Worm (Caenorhabditis elegans): Measurements from ENCODE around the gene Y17G7B.23.

Y17G7B.23 gene

DNA sequence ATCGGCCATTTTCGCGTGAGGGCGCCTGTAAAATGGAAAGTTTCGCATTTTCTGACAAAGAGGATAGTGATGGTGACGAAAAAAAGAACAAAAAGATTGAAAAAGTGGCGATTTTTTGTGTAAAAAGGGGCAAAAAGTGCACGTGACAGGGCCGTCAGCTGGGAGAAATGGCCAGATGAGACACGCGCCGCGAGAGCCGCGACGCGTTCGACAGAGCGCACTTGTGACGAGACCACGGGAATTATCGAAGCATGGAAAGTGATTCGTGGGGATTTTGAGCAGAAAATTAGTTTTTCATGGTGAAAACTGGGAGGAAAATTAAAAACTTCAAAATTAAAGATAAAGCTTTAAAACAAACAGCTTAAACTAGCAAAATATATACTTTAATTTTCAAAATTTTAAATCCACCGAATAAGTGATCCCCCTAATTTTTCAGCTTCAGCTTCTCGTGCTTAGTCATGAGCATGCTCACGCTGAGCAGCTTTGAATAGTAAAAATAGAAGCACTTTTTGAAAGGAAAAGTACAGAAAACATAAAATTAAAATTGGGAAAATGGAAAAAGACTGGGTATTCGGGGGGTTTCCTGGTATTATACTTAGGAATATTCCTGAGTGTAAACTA is 31.4 kb upstream of the Y17G7B.23 start, which contains the start of gene W03C9.5 (continued):
- TF ChIP-seq F44E2.7 (GFP tag; IDR thresholded peaks at IDR 0.05) (no peak), cey-2 (tag; optimal IDR thresholded peaks at IDR 0.05; ENCODE audit: borderline replicate concordance, insufficient read depth) (peak; percentile 13), F37D6.2 (tag; optimal IDR thresholded peaks at IDR 0.05) (peak; percentile 83)

DNA sequence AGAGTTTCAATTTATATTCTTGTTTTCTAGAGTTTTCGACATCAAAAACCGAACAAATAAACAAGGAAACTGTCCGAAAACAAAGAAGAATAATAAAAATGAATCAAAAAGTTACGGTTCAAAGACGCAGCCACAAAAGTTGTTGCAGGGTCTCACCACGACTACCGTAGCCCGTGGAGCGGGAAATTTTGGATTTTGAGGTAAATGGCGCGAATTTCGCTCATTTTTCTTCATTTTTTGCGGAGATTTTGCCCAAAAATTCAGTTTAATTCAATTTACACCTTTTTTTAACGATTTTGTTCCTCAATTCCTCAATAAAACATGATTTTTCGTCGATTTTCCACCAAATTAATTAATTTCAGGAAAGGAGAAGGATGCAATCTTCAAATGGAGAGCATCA is 30.7 kb upstream of the Y17G7B.23 start, which contains the start of gene mex-1:
mex-1 (plus strand) TSS at position 363 of the 400 bp plus-strand sequence.
- TF ChIP-seq unc-130 (GFP tag; optimal IDR thresholded peaks at IDR 0.05) (peak; percentile 84), spr-3 (GFP tag; optimal IDR thresholded peaks at IDR 0.05) (no peak), arid-1 (GFP tag; conservative IDR thresholded peaks at IDR 0.05) (no peak), php-3 (GFP tag; IDR thresholded peaks at IDR 0.05) (no peak), rbr-2 (tag; optimal IDR thresholded peaks at IDR 0.05) (no peak), snpc-1.2 (GFP tag; IDR thresholded peaks at IDR 0.05) (peak; percentile 60), duxl-1 (tag; optimal IDR thresholded peaks at IDR 0.05; ENCODE audit: poor library complexity) (no peak), lin-38 (GFP tag; IDR thresholded peaks at IDR 0.05) (peak; percentile 88), nhr-28 (tag; optimal IDR thresholded peaks at IDR 0.05) (no peak), nhr-6 (tag; optimal IDR thresholded peaks at IDR 0.05) (no peak), attf-4 (tag; optimal IDR thresholded peaks at IDR 0.05) (no peak), gei-8 (GFP tag; optimal IDR thresholded peaks at IDR 0.05) (no peak), tag-97 (GFP tag; IDR thresholded peaks at IDR 0.05) (no peak), vab-7 (GFP tag; IDR thresholded peaks at IDR 0.05) (peak; percentile 56; the same call in 1 of the 2 replicates), F49E8.2 (tag; optimal IDR thresholded peaks at IDR 0.05; ENCODE audit: borderline replicate concordance) (peak; percentile 77), snpc-4 (tag; optimal IDR thresholded peaks at IDR 0.05) (no peak), zag-1 (tag; optimal IDR thresholded peaks at IDR 0.05) (no peak), zip-11 (GFP tag; IDR thresholded peaks at IDR 0.05) (no peak), madf-5 (GFP tag; IDR thresholded peaks at IDR 0.05) (no peak), hlh-30 (tag; optimal IDR thresholded peaks at IDR 0.05; ENCODE audit: insufficient read depth) (no peak), ztf-7 (tag; optimal IDR thresholded peaks at IDR 0.05) (no peak), ceh-44 (GFP tag; IDR thresholded peaks at IDR 0.05) (no peak), nhr-42 (GFP tag; IDR thresholded peaks at IDR 0.05) (no peak), Y48G9A.11 (GFP tag; IDR thresholded peaks at IDR 0.05) (peak; percentile 92), skn-1 (tag; optimal IDR thresholded peaks at IDR 0.05) (no peak), pqm-1 (tag; optimal IDR thresholded peaks at IDR 0.05) (no peak), sdz-12 (GFP tag; optimal IDR thresholded peaks at IDR 0.05) (no peak), unc-62 (GFP tag; optimal IDR thresholded peaks at IDR 0.05 in 1 of 2) (no peak), unc-62 (tag; optimal IDR thresholded peaks at IDR 0.05) (no peak), zfp-2 (tag; optimal IDR thresholded peaks at IDR 0.05) (no peak), mes-2 (tag; optimal IDR thresholded peaks at IDR 0.05; ENCODE audit: poor library complexity, severe bottlenecking) (no peak), lim-7 (GFP tag; IDR thresholded peaks at IDR 0.05) (no peak), zip-2 (tag; optimal IDR thresholded peaks at IDR 0.05) (no peak), lsy-2 (tag; optimal IDR thresholded peaks at IDR 0.05) (peak in 1 of 2 experiments; percentile 24), daf-12 (tag; optimal IDR thresholded peaks at IDR 0.05) (no peak), lin-15B (tag; optimal IDR thresholded peaks at IDR 0.05) (no peak), hif-1 (tag; optimal IDR thresholded peaks at IDR 0.05) (no peak), ceh-82 (tag; optimal IDR thresholded peaks at IDR 0.05) (no peak), set-16 (GFP tag; IDR thresholded peaks at IDR 0.05) (no peak), dve-1 (tag; optimal IDR thresholded peaks at IDR 0.05; ENCODE audit: insufficient read depth) (no peak), unc-39 (tag; optimal IDR thresholded peaks at IDR 0.05) (no peak), lin-29 (GFP tag; IDR thresholded peaks at IDR 0.05) (no peak)

Measured in whole organism, L4 larva.